Worm (Caenorhabditis elegans) whole organism, late embryonic: ENCODE results near the gene Y37E11AR.7.

Source experiments
- fkh-6 ChIP-seq: sonication (generic microtip); optimal IDR thresholded peaks from 2 replicates; lab custom pipeline; 2016; ENCODE audit warnings: missing genetic modification characterization, missing compliant biosample characterization
- nhr-232 ChIP-seq: sonication (generic microtip); optimal IDR thresholded peaks from 2 replicates; lab custom pipeline; 2016; ENCODE audit warnings: missing genetic modification characterization, missing compliant biosample characterization
- unc-42 ChIP-seq: sonication (generic microtip); optimal IDR thresholded peaks from 2 replicates; lab custom pipeline; 2016; ENCODE audit warnings: missing genotype, missing genetic modification characterization, missing compliant biosample characterization

ce11 chrIV:3725845-3726244, 29.4 kb downstream of the Y37E11AR.7 start, which contains the start of gene smgl-2:
- TF ChIP-seq fkh-6 (tag; lab: Kevin White, UChicago) (no peak), nhr-232 (tag; lab: Kevin White, UChicago) (no peak), unc-42 (tag; lab: Kevin White, UChicago) (peak; percentile 7)
